Fruit fly (Drosophila melanogaster): ENCODE data around the gene SNRPG.

DNA sequence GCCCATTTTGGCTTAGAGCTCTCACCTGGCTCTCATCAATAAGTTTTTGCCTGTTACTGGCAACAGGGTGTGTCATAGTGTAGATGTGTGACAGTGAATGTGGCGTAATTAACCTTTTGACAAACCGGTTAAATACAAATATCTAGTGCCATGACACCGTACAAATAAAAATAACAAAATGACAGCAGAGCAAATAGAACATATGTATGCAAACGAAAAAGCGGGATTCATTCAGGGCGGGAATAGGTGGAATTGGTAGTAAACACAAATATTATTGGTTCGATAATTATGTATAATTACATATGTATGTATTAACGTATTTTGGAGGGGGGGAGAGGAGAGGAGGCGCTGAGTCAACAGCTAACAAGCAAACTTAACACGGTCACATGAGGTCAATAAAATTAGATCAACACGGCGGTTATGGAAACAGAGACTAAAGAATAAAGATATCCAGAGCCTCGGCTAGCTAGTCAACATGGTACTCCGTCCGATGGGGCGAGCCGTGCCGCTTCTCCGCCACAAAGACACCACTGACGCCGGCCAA, 43.9 kb downstream of the SNRPG start:
- no peak for TF ChIP-seq CTCF (optimal IDR thresholded peaks at IDR 0.05)
- no peak for TF ChIP-seq CG8478 (optimal IDR thresholded peaks at IDR 0.05)
